Worm (Caenorhabditis elegans): ENCODE measurements around the gene emc-5.

Gene emc-5

DNA sequence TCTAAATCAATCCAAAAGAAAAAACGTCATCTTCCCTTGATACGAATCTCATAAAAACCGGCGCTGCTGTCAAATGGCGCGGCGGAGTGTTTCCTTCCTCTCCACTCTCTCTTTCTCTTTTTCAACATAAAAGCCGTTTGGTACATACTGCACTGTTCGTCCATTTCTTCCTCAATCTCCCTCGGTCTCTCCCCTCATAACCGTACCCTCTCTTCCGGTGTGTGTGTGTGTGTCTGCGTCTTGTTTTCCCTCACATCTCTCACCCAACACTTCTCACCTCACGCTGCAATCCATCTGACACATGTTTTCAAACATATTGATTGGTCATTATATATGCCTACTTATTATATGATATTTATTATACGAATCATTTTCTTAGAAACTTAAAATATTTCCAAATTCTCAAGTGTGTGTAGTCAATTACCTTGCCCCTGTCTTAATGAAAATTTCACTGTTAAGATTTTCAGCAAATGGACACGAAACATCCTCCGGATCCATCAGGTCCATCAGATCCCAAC is 32.1 kb upstream of the emc-5 start, which contains the start of the genes aars-1 and rga-1 (continued):
- TF ChIP-seq nhr-237 (tag; optimal IDR thresholded peaks at IDR 0.05) (no peak), attf-4 (tag; optimal IDR thresholded peaks at IDR 0.05) (no peak), unc-62 (GFP tag; optimal IDR thresholded peaks at IDR 0.05 in 1 of 2) (peak in 1 of 2 experiments; percentile 97), unc-62 (tag; optimal IDR thresholded peaks at IDR 0.05) (no peak), egl-43 (GFP tag; IDR thresholded peaks at IDR 0.05) (no peak), zfp-2 (tag; optimal IDR thresholded peaks at IDR 0.05) (no peak), Y5F2A.4 (GFP tag; optimal IDR thresholded peaks at IDR 0.05) (no peak), T26A8.4 (GFP tag; IDR thresholded peaks at IDR 0.05) (peak; percentile 63; the same call in 1 of the 2 replicates), pqm-1 (tag; optimal IDR thresholded peaks at IDR 0.05) (peak; percentile 46), T20F7.1 (GFP tag; optimal IDR thresholded peaks at IDR 0.05) (peak; percentile 56), dmd-6 (GFP tag; IDR thresholded peaks at IDR 0.05) (peak; percentile 81), mxl-3 (GFP tag; optimal IDR thresholded peaks at IDR 0.05) (peak; percentile 91), cey-2 (tag; optimal IDR thresholded peaks at IDR 0.05; ENCODE audit: borderline replicate concordance, insufficient read depth) (no peak), snpc-4 (tag; optimal IDR thresholded peaks at IDR 0.05) (no peak), php-3 (GFP tag; IDR thresholded peaks at IDR 0.05) (peak; percentile 74), ztf-7 (tag; optimal IDR thresholded peaks at IDR 0.05) (no peak), F10B5.3 (tag; optimal IDR thresholded peaks at IDR 0.05) (no peak), nhr-28 (tag; optimal IDR thresholded peaks at IDR 0.05) (peak; percentile 86), D1046.2 (GFP tag; IDR thresholded peaks at IDR 0.05) (no peak), zip-11 (GFP tag; IDR thresholded peaks at IDR 0.05) (no peak)

DNA sequence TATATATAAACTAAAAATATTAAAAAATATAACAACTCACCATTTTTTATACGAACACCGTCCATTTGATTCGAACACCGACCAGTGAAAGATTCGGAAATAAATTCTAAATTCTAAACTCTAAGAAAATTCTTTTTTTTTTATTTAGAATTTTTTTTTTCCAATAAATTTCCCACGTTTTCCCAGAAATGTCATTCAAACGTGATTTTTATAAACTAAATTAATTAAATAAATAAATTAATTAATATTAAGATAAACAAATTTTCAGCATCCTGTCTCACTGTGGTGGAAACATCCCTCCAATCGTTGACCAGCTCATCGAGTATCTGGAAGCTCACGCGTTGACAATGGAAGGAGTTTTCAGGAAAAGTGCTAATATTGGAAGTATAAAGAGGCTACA is 29.0 kb upstream of the emc-5 start, which contains the start of gene klp-17:
Gene klp-17, minus strand, starts transcription at position 101 of the 400 bp plus-strand sequence.
- TF ChIP-seq jun-1 (tag; optimal IDR thresholded peaks at IDR 0.05) (no peak), nhr-48 (tag; optimal IDR thresholded peaks at IDR 0.05) (no peak), daf-19 (GFP tag; conservative IDR thresholded peaks at IDR 0.05) (no peak), mdt-29 (GFP tag; IDR thresholded peaks at IDR 0.05) (no peak), ceh-20 (GFP tag; IDR thresholded peaks at IDR 0.05) (no peak), unc-130 (GFP tag; optimal IDR thresholded peaks at IDR 0.05) (no peak), nhr-76 (tag; optimal IDR thresholded peaks at IDR 0.05) (no peak), nhr-237 (tag; optimal IDR thresholded peaks at IDR 0.05) (no peak), T20F7.1 (GFP tag; optimal IDR thresholded peaks at IDR 0.05) (no peak), hif-1 (tag; optimal IDR thresholded peaks at IDR 0.05) (no peak), tag-97 (GFP tag; IDR thresholded peaks at IDR 0.05) (no peak), snpc-1.2 (GFP tag; IDR thresholded peaks at IDR 0.05) (no peak), daf-8 (GFP tag; IDR thresholded peaks at IDR 0.05) (no peak), ZK546.5 (tag; optimal IDR thresholded peaks at IDR 0.05) (no peak), zfp-2 (tag; optimal IDR thresholded peaks at IDR 0.05) (no peak), lin-15B (tag; optimal IDR thresholded peaks at IDR 0.05) (no peak), ceh-62 (tag; optimal IDR thresholded peaks at IDR 0.05) (no peak), ceh-32 (tag; optimal IDR thresholded peaks at IDR 0.05; ENCODE audit: poor library complexity) (no peak), zag-1 (tag; optimal IDR thresholded peaks at IDR 0.05) (no peak), nhr-102 (tag; optimal IDR thresholded peaks at IDR 0.05) (no peak)

DNA sequence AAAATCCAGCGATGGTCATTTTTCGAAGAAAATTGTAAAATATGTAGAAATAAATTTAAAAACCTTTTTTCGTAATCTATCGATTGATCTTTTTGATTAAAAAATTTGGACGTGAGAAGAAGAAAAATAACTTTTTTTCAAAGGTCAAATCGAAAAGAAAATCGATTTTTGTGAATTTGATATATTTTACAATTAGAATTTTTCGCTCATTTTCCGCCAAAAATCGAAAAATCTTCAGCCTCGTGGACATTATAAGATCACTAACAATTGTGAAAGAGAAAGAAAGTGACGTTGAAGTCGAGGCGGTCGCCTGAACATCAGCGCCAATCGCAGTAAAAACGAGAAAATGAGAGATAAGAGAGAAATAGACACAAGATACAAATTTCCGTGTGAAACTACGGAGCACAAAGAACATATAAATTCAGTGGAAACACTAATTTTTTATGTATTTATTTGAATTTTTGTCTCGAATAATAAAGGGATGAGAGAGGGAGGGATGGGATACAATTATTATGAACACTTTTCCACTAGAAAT is 26.9 kb upstream of the emc-5 start, which contains the start of gene cisd-1:
Gene cisd-1, minus strand, starts transcription at position 51 of the 535 bp plus-strand sequence.
- TF ChIP-seq mep-1 (tag; optimal IDR thresholded peaks at IDR 0.05) (peak; percentile 62), Y5F2A.4 (GFP tag; optimal IDR thresholded peaks at IDR 0.05) (no peak), dmd-6 (GFP tag; IDR thresholded peaks at IDR 0.05) (peak; percentile 33; the same call in 1 of the 2 replicates), mxl-3 (GFP tag; optimal IDR thresholded peaks at IDR 0.05) (peak; percentile 49), ZK337.2 (GFP tag; IDR thresholded peaks at IDR 0.05) (no peak), dmd-9 (GFP tag; IDR thresholded peaks at IDR 0.05) (no peak), hif-1 (tag; optimal IDR thresholded peaks at IDR 0.05) (peak in 1 of 2 experiments; percentile 49), hlh-11 (tag; optimal IDR thresholded peaks at IDR 0.05) (peak; percentile 53), nhr-28 (tag; optimal IDR thresholded peaks at IDR 0.05) (peak; percentile 98), hlh-30 (tag; optimal IDR thresholded peaks at IDR 0.05; ENCODE audit: insufficient read depth) (peak; percentile 13), Y75B8A.6 (GFP tag; IDR thresholded peaks at IDR 0.05) (no peak), gei-8 (GFP tag; optimal IDR thresholded peaks at IDR 0.05) (no peak), tra-1 (GFP tag; IDR thresholded peaks at IDR 0.05) (no peak), dmd-8 (GFP tag; IDR thresholded peaks at IDR 0.05) (no peak), nhr-11 (tag; optimal IDR thresholded peaks at IDR 0.05) (no peak), zfp-3 (GFP tag; conservative IDR thresholded peaks at IDR 0.05) (no peak), ama-1 (optimal IDR thresholded peaks at IDR 0.05) (peak; percentile 28), pqm-1 (tag; optimal IDR thresholded peaks at IDR 0.05) (peak; percentile 45)
